Fruit fly (Drosophila melanogaster): ENCODE results near the gene Best1.
A peak's percentile ranks its signal among the peaks of the same experiment; 100 is the strongest.

Gene Best1

dm6 chr3R:10150555-10150954, 19.7 kb downstream of the Best1 start (continued):
- no peak for TF ChIP-seq CG13123 (GFP tag; optimal IDR thresholded peaks at IDR 0.05)
- no peak for TF ChIP-seq CG2712 (tag; optimal IDR thresholded peaks at IDR 0.05)
- no peak for TF ChIP-seq CG11456 (GFP tag; IDR thresholded peaks at IDR 0.05)
- no peak for TF ChIP-seq CG9437 (GFP tag; optimal IDR thresholded peaks at IDR 0.05)
- TF ChIP-seq CG15696 (tag; optimal IDR thresholded peaks at IDR 0.05): no peak
- TF ChIP-seq CG6813 (GFP tag; optimal IDR thresholded peaks at IDR 0.05): no peak
- no peak for TF ChIP-seq CG18619 (GFP tag; optimal IDR thresholded peaks at IDR 0.05)
- no peak for TF ChIP-seq H2.0 (GFP tag; IDR thresholded peaks at IDR 0.05)
- TF ChIP-seq dm (GFP tag; optimal IDR thresholded peaks at IDR 0.05): no peak
- no peak for TF ChIP-seq CG9609 (GFP tag; optimal IDR thresholded peaks at IDR 0.05)
- no peak for TF ChIP-seq maf-S (GFP tag; optimal IDR thresholded peaks at IDR 0.05)
- no peak for TF ChIP-seq yki (optimal IDR thresholded peaks at IDR 0.05)
- TF ChIP-seq CG3407 (GFP tag; optimal IDR thresholded peaks at IDR 0.05): peak; percentile 20
- TF ChIP-seq dan (GFP tag; IDR thresholded peaks at IDR 0.05): no peak
- TF ChIP-seq Ravus (GFP tag; IDR thresholded peaks at IDR 0.05): no peak
- TF ChIP-seq Asciz (GFP tag; optimal IDR thresholded peaks at IDR 0.05): peak; percentile 10
- TF ChIP-seq Camta (GFP tag; optimal IDR thresholded peaks at IDR 0.05): no peak
- TF ChIP-seq hb (GFP tag; IDR thresholded peaks at IDR 0.05; ENCODE audit: partially characterized antibody): no peak
- TF ChIP-seq ind (GFP tag; optimal IDR thresholded peaks at IDR 0.05): no peak
- no peak for TF ChIP-seq pb (GFP tag; optimal IDR thresholded peaks at IDR 0.05)
- TF ChIP-seq ci (GFP tag; IDR thresholded peaks at IDR 0.05): peak; percentile 69; the same call in 1 of the 3 replicates
- no peak for TF ChIP-seq MTF-1 (GFP tag; optimal IDR thresholded peaks at IDR 0.05; ENCODE audit: borderline replicate concordance)
- TF ChIP-seq eyg (GFP tag; optimal IDR thresholded peaks at IDR 0.05): no peak
- TF ChIP-seq CG12299 (tag; optimal IDR thresholded peaks at IDR 0.05): no peak
- peak; percentile 95 for TF ChIP-seq kni (GFP tag; optimal IDR thresholded peaks at IDR 0.05)
- no peak for TF ChIP-seq dpn (GFP tag; optimal IDR thresholded peaks at IDR 0.05)
- peak; percentile 35 for TF ChIP-seq Blimp-1 (GFP tag; optimal IDR thresholded peaks at IDR 0.05)
- TF ChIP-seq CG4617 (GFP tag; optimal IDR thresholded peaks at IDR 0.05; ENCODE audit: borderline replicate concordance): no peak
- TF ChIP-seq sc (optimal IDR thresholded peaks at IDR 0.05): no peak
- no peak for TF ChIP-seq sc (GFP tag; optimal IDR thresholded peaks at IDR 0.05)
- peak; percentile 37; the same call in 1 of the 2 replicates for TF ChIP-seq seq (GFP tag; IDR thresholded peaks at IDR 0.05)
- no peak for TF ChIP-seq CG10543 (GFP tag; optimal IDR thresholded peaks at IDR 0.05)
- no peak for TF ChIP-seq CG17328 (GFP tag; IDR thresholded peaks at IDR 0.05)
- 0 out of 4 replicates have a peak, but pooled peaks have one; percentile 48 for TF ChIP-seq chinmo (GFP tag; IDR thresholded peaks at IDR 0.05; ENCODE audit: partially characterized antibody)
- no peak for TF ChIP-seq E2f1 (GFP tag; IDR thresholded peaks at IDR 0.05)
- TF ChIP-seq E2f2 (GFP tag; IDR thresholded peaks at IDR 0.05): no peak
- no peak for TF ChIP-seq Hand (GFP tag; optimal IDR thresholded peaks at IDR 0.05)
- no peak for TF ChIP-seq CG1233 (GFP tag; optimal IDR thresholded peaks at IDR 0.05)
- no peak for TF ChIP-seq NC2β (GFP tag; optimal IDR thresholded peaks at IDR 0.05)
- TF ChIP-seq zen (tag; optimal IDR thresholded peaks at IDR 0.05): no peak
- no peak for TF ChIP-seq CG3995 (GFP tag; optimal IDR thresholded peaks at IDR 0.05)
- TF ChIP-seq Hey (tag; optimal IDR thresholded peaks at IDR 0.05): no peak
- peak; percentile 42; the same call in 1 of the 2 replicates for TF ChIP-seq vvl (GFP tag; IDR thresholded peaks at IDR 0.05)
- no peak for TF ChIP-seq ab (GFP tag; optimal IDR thresholded peaks at IDR 0.05)
- no peak for TF ChIP-seq Stat92E (GFP tag; optimal IDR thresholded peaks at IDR 0.05)
- TF ChIP-seq Aef1 (GFP tag; IDR thresholded peaks at IDR 0.05): no peak
- peak; percentile 14 for TF ChIP-seq CG4707 (GFP tag; optimal IDR thresholded peaks at IDR 0.05)
- no peak for TF ChIP-seq hkb (optimal IDR thresholded peaks at IDR 0.05)
- peak; percentile 63 for TF ChIP-seq hkb (GFP tag; IDR thresholded peaks at IDR 0.05)
- no peak for TF ChIP-seq fu2 (GFP tag; optimal IDR thresholded peaks at IDR 0.05)
- TF ChIP-seq gsb (GFP tag; IDR thresholded peaks at IDR 0.05): no peak
- peak; percentile 37; the same call in 1 of the 3 replicates for TF ChIP-seq Optix (GFP tag; IDR thresholded peaks at IDR 0.05)
